Fruit fly (Drosophila melanogaster): ENCODE measurements around the gene CG3651.

Gene CG3651

DNA sequence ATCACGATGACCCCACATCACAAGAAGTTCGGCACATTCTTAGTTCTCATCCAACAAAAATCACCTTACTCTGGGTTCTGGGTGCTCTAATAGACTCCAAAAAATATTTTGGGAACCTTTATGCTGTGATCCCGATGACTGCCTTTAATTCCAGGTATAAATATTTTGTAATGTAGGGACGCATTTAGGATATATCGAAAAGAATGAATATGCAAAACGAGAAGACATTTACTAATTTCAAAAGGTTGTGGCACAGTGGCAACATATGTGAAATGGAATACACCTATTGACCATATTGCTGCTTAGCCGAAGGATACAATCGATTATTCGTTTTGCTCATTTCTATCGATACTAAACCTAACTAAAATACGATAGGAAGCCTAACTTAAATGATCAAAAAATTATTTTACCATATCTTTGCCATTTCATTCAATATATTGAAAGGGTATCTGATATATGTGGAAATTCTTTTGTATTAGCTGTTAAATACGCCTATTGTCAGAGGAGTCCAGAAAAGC lies at the start of gene CG3651:
Gene CG3651, plus strand, starts transcription at position 468 of the 518 bp plus-strand sequence.
- TF ChIP-seq Sox15 (GFP tag; optimal IDR thresholded peaks at IDR 0.05) (no peak), CG31627 (GFP tag; optimal IDR thresholded peaks at IDR 0.05) (peak; percentile 20), Smox (GFP tag; optimal IDR thresholded peaks at IDR 0.05) (no peak), pdm3 (GFP tag; optimal IDR thresholded peaks at IDR 0.05) (peak; percentile 4), Blimp-1 (GFP tag; optimal IDR thresholded peaks at IDR 0.05) (no peak), Eip93F (GFP tag; optimal IDR thresholded peaks at IDR 0.05) (no peak), CG1621 (tag; optimal IDR thresholded peaks at IDR 0.05) (no peak), CG9139 (GFP tag; optimal IDR thresholded peaks at IDR 0.05) (no peak), Hr39 (GFP tag; optimal IDR thresholded peaks at IDR 0.05) (no peak), topi (GFP tag; optimal IDR thresholded peaks at IDR 0.05) (no peak), Ets96B (tag; optimal IDR thresholded peaks at IDR 0.05) (no peak), achi (GFP tag; optimal IDR thresholded peaks at IDR 0.05) (no peak), acj6 (GFP tag; optimal IDR thresholded peaks at IDR 0.05) (no peak), Eip78C (GFP tag) (peak; percentile 43)

DNA sequence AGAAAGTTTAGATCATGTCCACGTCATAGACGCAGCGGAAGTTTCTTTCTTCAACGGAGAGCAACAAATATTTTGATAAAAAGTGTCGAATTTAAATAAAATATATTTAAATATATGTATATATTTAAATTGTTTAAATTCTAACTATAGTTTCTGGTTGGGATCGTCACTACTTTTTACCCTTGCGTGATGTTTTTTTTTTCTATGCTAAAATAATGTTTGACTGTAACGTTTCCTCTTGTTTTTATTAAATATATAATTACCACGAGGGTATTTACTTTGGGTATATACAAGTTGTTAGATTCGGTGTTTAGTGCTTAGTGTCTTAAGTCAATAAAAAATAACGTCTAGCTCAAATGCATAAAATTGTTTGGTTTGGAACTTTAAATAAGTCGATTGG lies 41.8 kb upstream of the CG3651 start, which contains the start of gene ttm3:
Gene ttm3, plus strand, starts transcription at position 301 of the 400 bp plus-strand sequence.
- TF ChIP-seq CG16779 (tag; optimal IDR thresholded peaks at IDR 0.05) (no peak), cyc (GFP tag; optimal IDR thresholded peaks at IDR 0.05) (no peak), Smox (GFP tag; optimal IDR thresholded peaks at IDR 0.05) (no peak), topi (GFP tag; optimal IDR thresholded peaks at IDR 0.05) (no peak), CG9139 (GFP tag; optimal IDR thresholded peaks at IDR 0.05) (no peak), CG11762 (GFP tag; optimal IDR thresholded peaks at IDR 0.05; ENCODE audit: insufficient read depth) (no peak), OdsH (GFP tag; optimal IDR thresholded peaks at IDR 0.05) (no peak), Blimp-1 (GFP tag; optimal IDR thresholded peaks at IDR 0.05) (no peak), Gug (GFP tag; IDR thresholded peaks at IDR 0.05) (no peak), pdm3 (GFP tag; optimal IDR thresholded peaks at IDR 0.05) (no peak), CG6276 (GFP tag; optimal IDR thresholded peaks at IDR 0.05) (no peak), achi (GFP tag; optimal IDR thresholded peaks at IDR 0.05) (no peak), Sox15 (GFP tag; optimal IDR thresholded peaks at IDR 0.05) (no peak), Sox102F (GFP tag; optimal IDR thresholded peaks at IDR 0.05) (no peak), CG32006 (GFP tag; optimal IDR thresholded peaks at IDR 0.05) (no peak)

DNA sequence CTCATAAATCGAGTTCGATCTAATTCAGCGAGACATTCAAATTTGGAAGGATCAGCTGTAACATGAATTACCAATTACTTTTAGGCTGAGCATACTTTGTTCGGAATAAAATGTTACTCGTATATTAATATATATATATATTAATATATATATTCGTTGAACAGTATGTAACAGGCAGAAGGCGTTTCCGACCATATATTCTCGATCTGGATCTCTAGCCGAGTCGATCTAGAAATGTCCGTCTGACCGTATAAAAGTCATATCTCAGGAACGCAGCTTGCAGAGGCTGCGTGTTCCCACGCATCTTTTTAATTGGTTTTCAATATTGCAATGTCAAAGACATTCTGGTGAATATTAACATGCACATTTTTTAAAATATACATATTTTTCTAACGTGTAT lies 16.8 kb upstream of the CG3651 start, which contains the start of gene tplus3b:
Gene tplus3b, minus strand, starts transcription at position 101 of the 400 bp plus-strand sequence.
- TF ChIP-seq CG11762 (GFP tag; optimal IDR thresholded peaks at IDR 0.05; ENCODE audit: insufficient read depth) (no peak), Sox14 (GFP tag; optimal IDR thresholded peaks at IDR 0.05) (no peak), lz (GFP tag; optimal IDR thresholded peaks at IDR 0.05) (no peak), CG7368 (GFP tag; optimal IDR thresholded peaks at IDR 0.05) (no peak), CG8319 (GFP tag; optimal IDR thresholded peaks at IDR 0.05) (no peak), CG3032 (tag; optimal IDR thresholded peaks at IDR 0.05) (no peak), CG3919 (GFP tag; optimal IDR thresholded peaks at IDR 0.05) (no peak), CG8632 (GFP tag; optimal IDR thresholded peaks at IDR 0.05) (no peak), fkh (GFP tag; optimal IDR thresholded peaks at IDR 0.05) (no peak), Hr39 (GFP tag; optimal IDR thresholded peaks at IDR 0.05) (no peak), CG10669 (GFP tag; optimal IDR thresholded peaks at IDR 0.05) (no peak), CG32006 (GFP tag; optimal IDR thresholded peaks at IDR 0.05) (no peak), Eip75B (GFP tag; optimal IDR thresholded peaks at IDR 0.05) (no peak), cyc (GFP tag; optimal IDR thresholded peaks at IDR 0.05) (no peak), Eip78C (GFP tag) (no peak), CG4318 (GFP tag; optimal IDR thresholded peaks at IDR 0.05) (no peak), CG31627 (GFP tag; optimal IDR thresholded peaks at IDR 0.05) (no peak)

- TF ChIP-seq esn (GFP tag; optimal IDR thresholded peaks at IDR 0.05) (no peak), CG11902 (GFP tag; optimal IDR thresholded peaks at IDR 0.05) (no peak), pdm3 (GFP tag; optimal IDR thresholded peaks at IDR 0.05) (no peak), Eip93F (GFP tag; optimal IDR thresholded peaks at IDR 0.05) (no peak), CG3919 (GFP tag; optimal IDR thresholded peaks at IDR 0.05) (no peak), CG8632 (GFP tag; optimal IDR thresholded peaks at IDR 0.05) (no peak), eg (GFP tag; IDR thresholded peaks at IDR 0.05) (no peak)
Observed at dm6 chr2L:22105412-22105811, 15.7 kb upstream of the CG3651 start, which contains the start of gene CG15219. TSS of gene CG15219 (minus strand) at chr2L:22105512.

Data from whole organism, prepupa.